Worm (Caenorhabditis elegans) whole organism, L2 larva: ENCODE results near the gene cor-1.
"Not testable (repeated sequence)": the region's sequence is repeated elsewhere in the genome, so short reads cannot be mapped to it uniquely, and the experiment has no call there.

Experiments
- C34F6.9 ChIP-seq: fragments of 150-350 bp; optimal IDR thresholded peaks from 2 replicates; lab custom pipeline; 2014; ENCODE audit warnings: missing biosample characterization, missing genetic modification characterization
- F13H6.1 ChIP-seq: sonication (generic microtip); optimal IDR thresholded peaks from 2 replicates; lab custom pipeline; 2016; ENCODE audit warnings: missing genetic modification characterization, missing compliant biosample characterization
- R02D3.7 ChIP-seq: fragments of 150-350 bp; optimal IDR thresholded peaks from 2 replicates; lab custom pipeline; 2014; ENCODE audit warnings: missing biosample characterization, missing genetic modification characterization
- ZK546.5 ChIP-seq: sonication (generic microtip); optimal IDR thresholded peaks from 2 replicates; lab custom pipeline; 2017; ENCODE audit warnings: missing biosample characterization, missing genetic modification characterization
- alr-1 ChIP-seq: fragments of 150-350 bp; optimal IDR thresholded peaks from 2 replicates; lab custom pipeline; 2014; ENCODE audit warnings: missing biosample characterization, missing genetic modification characterization
- aly-2 ChIP-seq: fragments of 150-350 bp; optimal IDR thresholded peaks from 2 replicates; lab custom pipeline; 2014; ENCODE audit warnings: missing biosample characterization, missing genetic modification characterization
- ama-1 ChIP-seq: fragments of 150-350 bp; optimal IDR thresholded peaks from 2 replicates; lab custom pipeline; 2018; ENCODE audit warnings: inconsistent platforms
- blmp-1 ChIP-seq: sonication (generic microtip); optimal IDR thresholded peaks from 2 replicates; lab custom pipeline; 2017; ENCODE audit warnings: missing genetic modification characterization, mild to moderate bottlenecking, missing compliant biosample characterization, antibody characterized with exemption, moderate library complexity; ENCODE audit not compliant: insufficient read depth
- ceh-16 ChIP-seq: fragments of 150-350 bp; optimal IDR thresholded peaks from 2 replicates; lab custom pipeline; 2014; ENCODE audit warnings: missing biosample characterization, missing genetic modification characterization
- ceh-82 ChIP-seq: fragments of 150-350 bp; optimal IDR thresholded peaks from 2 replicates; lab custom pipeline; 2014; ENCODE audit warnings: missing biosample characterization, missing genetic modification characterization
- crh-2 ChIP-seq: sonication (generic microtip); optimal IDR thresholded peaks from 2 replicates; lab custom pipeline; 2017; ENCODE audit warnings: missing biosample characterization, missing genetic modification characterization
- dmd-4 ChIP-seq: sonication (generic microtip); optimal IDR thresholded peaks from 2 replicates; lab custom pipeline; 2017; ENCODE audit warnings: missing biosample characterization, missing genetic modification characterization
- egl-27 ChIP-seq: sonication (generic microtip); optimal IDR thresholded peaks from 3 replicates; lab custom pipeline; 2017; ENCODE audit warnings: missing biosample characterization, missing genetic modification reagents, missing genetic modification characterization
- elt-1 ChIP-seq: fragments of 150-350 bp; optimal IDR thresholded peaks from 2 replicates; lab custom pipeline; 2014; ENCODE audit warnings: missing biosample characterization, missing genetic modification characterization
- elt-3 ChIP-seq: sonication (generic microtip); optimal IDR thresholded peaks from 2 replicates; lab custom pipeline; 2017; ENCODE audit warnings: missing biosample characterization, missing genetic modification characterization
- fos-1 ChIP-seq: fragments of 150-350 bp; optimal IDR thresholded peaks from 2 replicates; lab custom pipeline; 2014; ENCODE audit warnings: missing biosample characterization, missing genetic modification characterization
- gmeb-1 ChIP-seq: fragments of 150-350 bp; optimal IDR thresholded peaks from 2 replicates; lab custom pipeline; 2014; ENCODE audit warnings: missing biosample characterization, missing genetic modification characterization
- lin-11 ChIP-seq: fragments of 150-350 bp; sonication (generic microtip); optimal IDR thresholded peaks from 2 replicates; lab custom pipeline; 2014; ENCODE audit warnings: missing biosample characterization, missing genetic modification characterization, inconsistent platforms, mixed read lengths
- lin-13 ChIP-seq: fragments of 150-350 bp; optimal IDR thresholded peaks from 2 replicates; lab custom pipeline; 2014; ENCODE audit warnings: missing biosample characterization, missing genetic modification reagents, missing genetic modification characterization
- lin-39 ChIP-seq: fragments of 150-350 bp; optimal IDR thresholded peaks from 2 replicates; lab custom pipeline; 2014; ENCODE audit warnings: missing biosample characterization, missing genetic modification reagents, missing genetic modification characterization
- lsy-2 ChIP-seq, 2 experiments: fragments of 150-350 bp in 1 of 2; sonication (generic microtip) in 1 of 2; optimal IDR thresholded peaks; 2 replicates each; lab custom pipeline; 2014 to 2017; ENCODE audit warnings: missing biosample characterization in 2 of 2, missing genetic modification characterization in 2 of 2
- mab-5 ChIP-seq: fragments of 150-350 bp; optimal IDR thresholded peaks from 2 replicates; lab custom pipeline; 2014; ENCODE audit warnings: missing biosample characterization, missing genetic modification characterization
- mbf-1 ChIP-seq: sonication (generic microtip); optimal IDR thresholded peaks from 2 replicates; lab custom pipeline; 2017; ENCODE audit warnings: missing biosample characterization, missing genetic modification characterization
- mdl-1 ChIP-seq, 2 experiments: fragments of 150-350 bp in 1 of 2; sonication (generic microtip) in 1 of 2; optimal IDR thresholded peaks; 2 replicates each; lab custom pipeline; 2017; ENCODE audit warnings: missing biosample characterization in 2 of 2, missing genetic modification characterization in 2 of 2
- nhr-10 ChIP-seq: sonication (generic microtip); optimal IDR thresholded peaks from 2 replicates; lab custom pipeline; 2017; ENCODE audit warnings: missing biosample characterization, missing genetic modification characterization
- nhr-11 ChIP-seq: fragments of 150-350 bp; optimal IDR thresholded peaks from 2 replicates; lab custom pipeline; 2014; ENCODE audit warnings: missing biosample characterization, missing genetic modification characterization
- nhr-12 ChIP-seq: fragments of 150-350 bp; optimal IDR thresholded peaks from 2 replicates; lab custom pipeline; 2014; ENCODE audit warnings: missing biosample characterization, missing genetic modification characterization
- nhr-129 ChIP-seq: fragments of 150-350 bp; optimal IDR thresholded peaks from 2 replicates; lab custom pipeline; 2014; ENCODE audit warnings: missing biosample characterization, missing genetic modification characterization
- nhr-21 ChIP-seq: fragments of 150-350 bp; optimal IDR thresholded peaks from 2 replicates; lab custom pipeline; 2014; ENCODE audit warnings: missing biosample characterization, missing genetic modification characterization
- nhr-23 ChIP-seq: fragments of 150-350 bp; optimal IDR thresholded peaks from 2 replicates; lab custom pipeline; 2014; ENCODE audit warnings: missing biosample characterization, missing genetic modification reagents, missing genetic modification characterization
- nhr-237 ChIP-seq: fragments of 150-350 bp; optimal IDR thresholded peaks from 2 replicates; lab custom pipeline; 2014; ENCODE audit warnings: missing biosample characterization, missing genetic modification characterization
- nhr-25 ChIP-seq: fragments of 150-350 bp; sonication (generic microtip); optimal IDR thresholded peaks from 3 replicates; lab custom pipeline; 2014; ENCODE audit warnings: missing biosample characterization, missing genetic modification characterization
- nhr-6 ChIP-seq: fragments of 150-350 bp; optimal IDR thresholded peaks from 2 replicates; lab custom pipeline; 2014; ENCODE audit warnings: missing biosample characterization, missing genetic modification characterization
- nhr-77 ChIP-seq: fragments of 150-350 bp; optimal IDR thresholded peaks from 2 replicates; lab custom pipeline; 2014; ENCODE audit warnings: missing biosample characterization, missing genetic modification characterization
- peb-1 ChIP-seq: fragments of 150-350 bp; optimal IDR thresholded peaks from 2 replicates; lab custom pipeline; 2014; ENCODE audit warnings: missing biosample characterization, missing genetic modification characterization
- sem-4 ChIP-seq: fragments of 150-350 bp; optimal IDR thresholded peaks from 2 replicates; lab custom pipeline; 2014; ENCODE audit warnings: missing biosample characterization, missing genetic modification reagents, missing genetic modification characterization
- skn-1 ChIP-seq: sonication (generic microtip); optimal IDR thresholded peaks from 2 replicates; lab custom pipeline; 2017; ENCODE audit warnings: missing biosample characterization, missing genetic modification characterization
- sma-3 ChIP-seq: sonication (generic microtip); optimal IDR thresholded peaks from 2 replicates; lab custom pipeline; 2016; ENCODE audit warnings: missing genetic modification reagents, missing genetic modification characterization, missing compliant biosample characterization
- sma-9 ChIP-seq, 2 experiments: fragments of 150-350 bp in 1 of 2; sonication (generic microtip) in 1 of 2; optimal IDR thresholded peaks; 2 replicates each; lab custom pipeline; 2014 to 2016; ENCODE audit warnings: missing genetic modification characterization in 2 of 2, mild to moderate bottlenecking in 1 of 2, missing biosample characterization in 1 of 2, missing compliant biosample characterization in 1 of 2, missing genetic modification reagents in 1 of 2, moderate library complexity in 1 of 2
- snpc-4 ChIP-seq: fragments of 150-350 bp; optimal IDR thresholded peaks from 2 replicates; lab custom pipeline; 2014; ENCODE audit warnings: missing biosample characterization, missing genetic modification characterization
- unc-39 ChIP-seq: fragments of 150-350 bp; optimal IDR thresholded peaks from 2 replicates; lab custom pipeline; 2014; ENCODE audit warnings: missing biosample characterization, missing genetic modification characterization
- unc-55 ChIP-seq: fragments of 150-350 bp; sonication (generic microtip); optimal IDR thresholded peaks from 3 replicates; lab custom pipeline; 2014; ENCODE audit warnings: missing biosample characterization, missing genetic modification reagents, missing genetic modification characterization
- unc-62 ChIP-seq: fragments of 150-350 bp; optimal IDR thresholded peaks from 2 replicates; lab custom pipeline; 2014; ENCODE audit warnings: missing biosample characterization, missing genetic modification reagents, missing genetic modification characterization
- zag-1 ChIP-seq: fragments of 150-350 bp; optimal IDR thresholded peaks from 2 replicates; lab custom pipeline; 2014; ENCODE audit warnings: missing biosample characterization, missing genetic modification characterization
- ztf-1 ChIP-seq: fragments of 200-800 bp; sonication (Bioruptor generic); conservative IDR thresholded peaks from 2 replicates; pipeline ENCODE4 v1.3.6; 2022; ENCODE audit warnings: missing genetic modification characterization, missing compliant biosample characterization
- ztf-11 ChIP-seq: sonication (generic microtip); optimal IDR thresholded peaks from 2 replicates; lab custom pipeline; 2017; ENCODE audit warnings: missing biosample characterization, missing genetic modification characterization
- ztf-4 ChIP-seq: fragments of 150-350 bp; optimal IDR thresholded peaks from 2 replicates; lab custom pipeline; 2014; ENCODE audit warnings: missing biosample characterization, missing genetic modification characterization

The cor-1 gene

ce11 chrIII:10261682-10262081, 12.8 kb downstream of the cor-1 start, which contains the start of gene bbs-5:
TSS of gene bbs-5 (minus strand) at chrIII:10261782.
- no peak for TF ChIP-seq crh-2 (tag; lab: Kevin White, UChicago)
- TF ChIP-seq mbf-1 (tag; lab: Kevin White, UChicago) = no peak
- no peak for TF ChIP-seq ceh-82 (tag; lab: Kevin White, UChicago)
- TF ChIP-seq nhr-25 = no peak
- no peak for TF ChIP-seq unc-62 (GFP tag; lab: Kevin White, UChicago)
- TF ChIP-seq sem-4 (tag; lab: Kevin White, UChicago) = no peak
- no peak for TF ChIP-seq mdl-1 (tag; optimal IDR thresholded peaks at IDR 0.05; lab: Kevin White, UChicago)
- TF ChIP-seq lin-11 (tag; lab: Kevin White, UChicago) = no peak
- TF ChIP-seq ztf-4 (tag; lab: Kevin White, UChicago) = no peak
- no peak for TF ChIP-seq unc-39 (tag; lab: Kevin White, UChicago)
- no peak for TF ChIP-seq sma-3 (GFP tag; lab: Kevin White, UChicago)
- TF ChIP-seq sma-9 (GFP tag; optimal IDR thresholded peaks at IDR 0.05; lab: Kevin White, UChicago) = no peak
- TF ChIP-seq sma-9 (tag; optimal IDR thresholded peaks at IDR 0.05; lab: Kevin White, UChicago) = no peak
- no peak for TF ChIP-seq nhr-237 (tag; lab: Kevin White, UChicago)

ce11 chrIII:10266824-10267223, 17.9 kb downstream of the cor-1 start, which contains the start of gene inpp-4B:
TSS of gene inpp-4B (minus strand) at chrIII:10266877.
- TF ChIP-seq C34F6.9, nhr-11, nhr-23 (tag; lab: Kevin White, UChicago): not testable (repeated sequence)

ce11 chrIII:10270778-10271307, 21.9 kb downstream of the cor-1 start, which contains the start of gene cnk-1:
TSS of gene cnk-1 (plus strand) at chrIII:10271257.
- TF ChIP-seq ama-1 (lab: Kevin White, UChicago) (no peak), ztf-1 (no peak), ztf-4 (tag; lab: Kevin White, UChicago) (no peak), elt-3 (tag; lab: Kevin White, UChicago) (no peak), C34F6.9 (tag; lab: Kevin White, UChicago) (peak; percentile 62), ztf-11 (tag; lab: Kevin White, UChicago) (no peak), lin-11 (tag; lab: Kevin White, UChicago) (no peak), R02D3.7 (peak; percentile 48), unc-55 (GFP tag; lab: Kevin White, UChicago) (peak; percentile 80), mdl-1 (tag; optimal IDR thresholded peaks at IDR 0.05; lab: Kevin White, UChicago) (peak in 1 of 2 experiments; percentile 24), egl-27 (tag; lab: Kevin White, UChicago) (no peak), ZK546.5 (tag; lab: Kevin White, UChicago) (no peak), nhr-12 (tag; lab: Kevin White, UChicago) (no peak), dmd-4 (tag; lab: Kevin White, UChicago) (no peak), F13H6.1 (tag; lab: Kevin White, UChicago) (peak; percentile 81), ceh-82 (tag; lab: Kevin White, UChicago) (no peak), nhr-129 (tag; lab: Kevin White, UChicago) (peak; percentile 59), snpc-4 (tag; lab: Kevin White, UChicago) (no peak), nhr-6 (tag; lab: Kevin White, UChicago) (no peak), nhr-10 (tag; lab: Kevin White, UChicago) (no peak), gmeb-1 (tag; lab: Kevin White, UChicago) (peak; percentile 71), nhr-77 (tag; lab: Kevin White, UChicago) (no peak), peb-1 (tag; lab: Kevin White, UChicago) (no peak), nhr-23 (tag; lab: Kevin White, UChicago) (no peak), nhr-11 (tag; lab: Kevin White, UChicago) (no peak), skn-1 (tag; lab: Kevin White, UChicago) (no peak), zag-1 (tag; lab: Kevin White, UChicago) (no peak), unc-62 (GFP tag; lab: Kevin White, UChicago) (no peak), mab-5 (tag; lab: Kevin White, UChicago) (peak; percentile 8), lin-39 (tag; lab: Kevin White, UChicago) (no peak), lsy-2 (tag; optimal IDR thresholded peaks at IDR 0.05; lab: Kevin White, UChicago) (peak; percentile 63 to 84), nhr-237 (tag; lab: Kevin White, UChicago) (no peak), lin-13 (peak; percentile 57), unc-39 (tag; lab: Kevin White, UChicago) (no peak), nhr-25 (peak; percentile 56), sem-4 (tag; lab: Kevin White, UChicago) (peak; percentile 13), crh-2 (tag; lab: Kevin White, UChicago) (peak; percentile 73), ceh-16 (no peak), alr-1 (tag; lab: Kevin White, UChicago) (no peak), aly-2 (tag; lab: Kevin White, UChicago) (no peak), sma-9 (GFP tag; optimal IDR thresholded peaks at IDR 0.05; lab: Kevin White, UChicago) (peak; percentile 74), sma-9 (tag; optimal IDR thresholded peaks at IDR 0.05; lab: Kevin White, UChicago) (no peak), nhr-21 (tag; lab: Kevin White, UChicago) (peak; percentile 36), elt-1 (tag; lab: Kevin White, UChicago) (no peak), sma-3 (GFP tag; lab: Kevin White, UChicago) (peak; percentile 82), blmp-1 (tag; lab: Kevin White, UChicago) (no peak), fos-1 (tag; lab: Kevin White, UChicago) (peak; percentile 13)
